Fruit fly (Drosophila melanogaster): ENCODE measurements around the gene Rpn10.

The Rpn10 gene

dm6 chr3L:21536857-21537256 lies at the start of gene Rpn10:
TSS of gene Rpn10 (plus strand) at chr3L:21537000.
- TF ChIP-seq CG3032 (tag; optimal IDR thresholded peaks at IDR 0.05) (peak; percentile 25), CG31627 (GFP tag; optimal IDR thresholded peaks at IDR 0.05) (peak; percentile 40), CG32006 (GFP tag; optimal IDR thresholded peaks at IDR 0.05) (no peak), acj6 (GFP tag; optimal IDR thresholded peaks at IDR 0.05) (no peak), Met (GFP tag; optimal IDR thresholded peaks at IDR 0.05) (no peak), Eip78C (GFP tag) (peak; percentile 73), lz (GFP tag; optimal IDR thresholded peaks at IDR 0.05) (peak; percentile 31), topi (GFP tag; optimal IDR thresholded peaks at IDR 0.05) (peak; percentile 9), esn (GFP tag; optimal IDR thresholded peaks at IDR 0.05) (peak; percentile 27), Ets21C (GFP tag; optimal IDR thresholded peaks at IDR 0.05) (no peak)

- TF ChIP-seq CG10669 (GFP tag; optimal IDR thresholded peaks at IDR 0.05) (no peak), achi (GFP tag; optimal IDR thresholded peaks at IDR 0.05) (no peak), Hr39 (GFP tag; optimal IDR thresholded peaks at IDR 0.05) (no peak), CG11902 (GFP tag; optimal IDR thresholded peaks at IDR 0.05) (no peak), CG34406 (GFP tag; optimal IDR thresholded peaks at IDR 0.05) (no peak), cyc (GFP tag; optimal IDR thresholded peaks at IDR 0.05) (no peak), CG11294 (GFP tag; IDR thresholded peaks at IDR 0.05) (no peak), Eip78C (GFP tag) (no peak)
These were observed 46.3 kb upstream of the Rpn10 start, which contains the start of gene Neu2 for dm6 chr3L:21490486-21490885. TSS of gene Neu2 (minus strand) at chr3L:21490586.

- peak; percentile 77 for TF ChIP-seq fkh (GFP tag; optimal IDR thresholded peaks at IDR 0.05)
- TF ChIP-seq dsx (GFP tag; optimal IDR thresholded peaks at IDR 0.05; ENCODE audit: poor library complexity, severe bottlenecking): peak; percentile 90
- TF ChIP-seq CG3919 (GFP tag; optimal IDR thresholded peaks at IDR 0.05): no peak
- TF ChIP-seq CG6854 (GFP tag; optimal IDR thresholded peaks at IDR 0.05): no peak
These were observed 44.0 kb upstream of the Rpn10 start, which contains the start of the genes CG7202 and CG7519 for dm6 chr3L:21492723-21493316. TSS of gene CG7202 (minus strand) at chr3L:21492773. TSS of gene CG7519 (plus strand) at chr3L:21493083.

dm6 chr3L:21496502-21496864 lies 40.3 kb upstream of the Rpn10 start:
- TF ChIP-seq CG34406 (GFP tag; optimal IDR thresholded peaks at IDR 0.05) (no peak), Ets96B (tag; optimal IDR thresholded peaks at IDR 0.05) (no peak), Sox15 (GFP tag; optimal IDR thresholded peaks at IDR 0.05) (no peak), CG6792 (GFP tag; optimal IDR thresholded peaks at IDR 0.05) (no peak), Ets21C (GFP tag; optimal IDR thresholded peaks at IDR 0.05) (no peak), esn (GFP tag; optimal IDR thresholded peaks at IDR 0.05) (no peak), CG16779 (tag; optimal IDR thresholded peaks at IDR 0.05) (no peak), CG6854 (GFP tag; optimal IDR thresholded peaks at IDR 0.05) (no peak), Hr4 (GFP tag; optimal IDR thresholded peaks at IDR 0.05) (no peak), Sox102F (GFP tag; optimal IDR thresholded peaks at IDR 0.05) (no peak), CG11762 (GFP tag; optimal IDR thresholded peaks at IDR 0.05; ENCODE audit: insufficient read depth) (no peak)

dm6 chr3L:21496865-21497634 lies 39.8 kb upstream of the Rpn10 start, which contains the start of gene Hr78:
TSS of gene Hr78 (minus strand) at chr3L:21497494.
- peak; percentile 29 for TF ChIP-seq pdm3 (GFP tag; optimal IDR thresholded peaks at IDR 0.05)
- peak; percentile 79 for TF ChIP-seq spab (GFP tag; optimal IDR thresholded peaks at IDR 0.05)
- TF ChIP-seq Eip93F (GFP tag; optimal IDR thresholded peaks at IDR 0.05): no peak
- TF ChIP-seq CG6792 (GFP tag; optimal IDR thresholded peaks at IDR 0.05): peak; percentile 76
- peak; percentile 59 for TF ChIP-seq vri (GFP tag; optimal IDR thresholded peaks at IDR 0.05)
- peak; percentile 72 for TF ChIP-seq CG6163 (GFP tag; IDR thresholded peaks at IDR 0.05)
- TF ChIP-seq CG7368 (GFP tag; optimal IDR thresholded peaks at IDR 0.05): peak; percentile 57
- TF ChIP-seq Gug (GFP tag; IDR thresholded peaks at IDR 0.05): peak; percentile 36; the same call in 1 of the 2 replicates
- peak; percentile 45 for TF ChIP-seq topi (GFP tag; optimal IDR thresholded peaks at IDR 0.05)
- peak; percentile 80 for TF ChIP-seq dsx (GFP tag; optimal IDR thresholded peaks at IDR 0.05; ENCODE audit: poor library complexity, severe bottlenecking)
- TF ChIP-seq CG3032 (tag; optimal IDR thresholded peaks at IDR 0.05): peak; percentile 80
- peak; percentile 90 for TF ChIP-seq CG6276 (GFP tag; optimal IDR thresholded peaks at IDR 0.05)
- TF ChIP-seq fd85E (GFP tag; optimal IDR thresholded peaks at IDR 0.05): peak; percentile 10
- TF ChIP-seq Sox14 (GFP tag; optimal IDR thresholded peaks at IDR 0.05): peak; percentile 85
- TF ChIP-seq Ets21C (GFP tag; optimal IDR thresholded peaks at IDR 0.05): peak; percentile 5
- TF ChIP-seq Sox15 (GFP tag; optimal IDR thresholded peaks at IDR 0.05): peak; percentile 27
- TF ChIP-seq lz (GFP tag; optimal IDR thresholded peaks at IDR 0.05): peak; percentile 33
- peak; percentile 88 for TF ChIP-seq CG15336 (GFP tag; IDR thresholded peaks at IDR 0.05)
- peak; percentile 81 for TF ChIP-seq CG3919 (GFP tag; optimal IDR thresholded peaks at IDR 0.05)
- TF ChIP-seq cyc (GFP tag; optimal IDR thresholded peaks at IDR 0.05): peak; percentile 29
- TF ChIP-seq CG11762 (GFP tag; optimal IDR thresholded peaks at IDR 0.05; ENCODE audit: insufficient read depth): peak; percentile 76
- peak; percentile 72 for TF ChIP-seq net (GFP tag; optimal IDR thresholded peaks at IDR 0.05)
- peak; percentile 83 for TF ChIP-seq CG10631 (GFP tag; optimal IDR thresholded peaks at IDR 0.05)

Data from whole organism, prepupa.